Worm (Caenorhabditis elegans): ENCODE measurements around the gene spt-5.

spt-5 gene

ce11 chrIV:12032383-12032782, 18.9 kb upstream of the spt-5 start:
- TF ChIP-seq him-1 (tag; optimal IDR thresholded peaks at IDR 0.05) (peak; percentile 8), W03F9.2 (tag; optimal IDR thresholded peaks at IDR 0.05) (peak; percentile 2), dao-5 (tag; optimal IDR thresholded peaks at IDR 0.05) (peak; percentile 66)

DNA sequence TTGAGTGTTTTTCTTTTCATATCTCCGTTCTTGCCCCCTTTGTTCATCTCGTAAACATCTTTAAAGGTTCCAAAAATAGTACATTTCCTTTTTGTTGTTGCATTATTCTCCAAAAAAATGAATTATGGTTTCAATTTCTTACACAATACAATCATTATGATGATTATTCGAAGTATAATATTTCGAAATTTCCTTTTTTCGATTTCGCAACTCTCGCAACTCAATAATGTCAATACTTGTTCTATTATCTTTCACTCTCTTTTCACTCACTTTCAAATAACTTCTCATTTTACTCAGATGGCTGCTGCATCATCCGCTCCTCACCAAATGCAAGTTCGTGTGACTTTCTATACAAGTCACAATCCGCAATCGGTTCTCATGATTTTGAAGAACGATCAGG, 17.3 kb upstream of the spt-5 start, which contains the start of gene sqst-1:
Gene sqst-1, plus strand, starts transcription at position 298 of the 400 bp plus-strand sequence.
- no peak for TF ChIP-seq dao-5 (tag; optimal IDR thresholded peaks at IDR 0.05)
- no peak for TF ChIP-seq him-1 (tag; optimal IDR thresholded peaks at IDR 0.05)
- TF ChIP-seq W03F9.2 (tag; optimal IDR thresholded peaks at IDR 0.05), result peak; percentile 12

- TF ChIP-seq W03F9.2 (tag; optimal IDR thresholded peaks at IDR 0.05) (no peak), him-1 (tag; optimal IDR thresholded peaks at IDR 0.05) (no peak), dao-5 (tag; optimal IDR thresholded peaks at IDR 0.05) (no peak)
These were observed 16.5 kb upstream of the spt-5 start for ce11 chrIV:12034776-12035175.

- TF ChIP-seq him-1 (tag; optimal IDR thresholded peaks at IDR 0.05) (no peak), W03F9.2 (tag; optimal IDR thresholded peaks at IDR 0.05) (no peak), dao-5 (tag; optimal IDR thresholded peaks at IDR 0.05) (no peak)
These were observed 15.9 kb upstream of the spt-5 start for ce11 chrIV:12035422-12035821.

ce11 chrIV:12036924-12037323, 14.4 kb upstream of the spt-5 start:
- no peak for TF ChIP-seq him-1 (tag; optimal IDR thresholded peaks at IDR 0.05)
- TF ChIP-seq dao-5 (tag; optimal IDR thresholded peaks at IDR 0.05), result no peak
- TF ChIP-seq W03F9.2 (tag; optimal IDR thresholded peaks at IDR 0.05), result peak; percentile 39

ce11 chrIV:12040431-12040830, 10.9 kb upstream of the spt-5 start:
- no peak for TF ChIP-seq him-1 (tag; optimal IDR thresholded peaks at IDR 0.05)
- no peak for TF ChIP-seq W03F9.2 (tag; optimal IDR thresholded peaks at IDR 0.05)
- no peak for TF ChIP-seq dao-5 (tag; optimal IDR thresholded peaks at IDR 0.05)

DNA sequence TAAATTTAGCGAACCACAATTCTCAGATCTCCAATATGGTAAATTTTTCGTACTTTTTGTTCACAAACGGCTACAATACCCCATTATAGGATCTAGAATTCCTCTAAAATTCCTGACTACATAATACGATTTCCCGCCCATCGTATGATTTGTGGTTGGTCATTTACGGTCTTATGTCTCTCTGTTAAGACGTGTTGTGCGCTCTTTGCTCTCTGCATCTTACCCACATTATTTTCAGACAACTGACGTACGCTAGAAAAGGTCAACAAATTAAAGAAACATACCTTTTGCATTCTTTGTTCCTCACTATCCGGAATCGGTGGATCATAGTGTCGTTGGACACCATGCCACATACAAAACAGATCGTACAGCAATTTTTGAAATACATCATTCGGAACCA, 8.2 kb upstream of the spt-5 start:
- no peak for TF ChIP-seq dao-5 (tag; optimal IDR thresholded peaks at IDR 0.05)
- TF ChIP-seq W03F9.2 (tag; optimal IDR thresholded peaks at IDR 0.05), result no peak
- no peak for TF ChIP-seq him-1 (tag; optimal IDR thresholded peaks at IDR 0.05)

ce11 chrIV:12044844-12045738, 6.2 kb upstream of the spt-5 start:
- TF ChIP-seq dao-5 (tag; optimal IDR thresholded peaks at IDR 0.05) (no peak), W03F9.2 (tag; optimal IDR thresholded peaks at IDR 0.05) (no peak), him-1 (tag; optimal IDR thresholded peaks at IDR 0.05) (no peak)

- TF ChIP-seq dao-5 (tag; optimal IDR thresholded peaks at IDR 0.05), result no peak
- no peak for TF ChIP-seq him-1 (tag; optimal IDR thresholded peaks at IDR 0.05)
- TF ChIP-seq W03F9.2 (tag; optimal IDR thresholded peaks at IDR 0.05), result no peak
These were observed 4.6 kb upstream of the spt-5 start, which contains the start of gene T12G3.2 for ce11 chrIV:12046524-12047203. T12G3.2 (minus strand) TSS chrIV:12046967.

DNA sequence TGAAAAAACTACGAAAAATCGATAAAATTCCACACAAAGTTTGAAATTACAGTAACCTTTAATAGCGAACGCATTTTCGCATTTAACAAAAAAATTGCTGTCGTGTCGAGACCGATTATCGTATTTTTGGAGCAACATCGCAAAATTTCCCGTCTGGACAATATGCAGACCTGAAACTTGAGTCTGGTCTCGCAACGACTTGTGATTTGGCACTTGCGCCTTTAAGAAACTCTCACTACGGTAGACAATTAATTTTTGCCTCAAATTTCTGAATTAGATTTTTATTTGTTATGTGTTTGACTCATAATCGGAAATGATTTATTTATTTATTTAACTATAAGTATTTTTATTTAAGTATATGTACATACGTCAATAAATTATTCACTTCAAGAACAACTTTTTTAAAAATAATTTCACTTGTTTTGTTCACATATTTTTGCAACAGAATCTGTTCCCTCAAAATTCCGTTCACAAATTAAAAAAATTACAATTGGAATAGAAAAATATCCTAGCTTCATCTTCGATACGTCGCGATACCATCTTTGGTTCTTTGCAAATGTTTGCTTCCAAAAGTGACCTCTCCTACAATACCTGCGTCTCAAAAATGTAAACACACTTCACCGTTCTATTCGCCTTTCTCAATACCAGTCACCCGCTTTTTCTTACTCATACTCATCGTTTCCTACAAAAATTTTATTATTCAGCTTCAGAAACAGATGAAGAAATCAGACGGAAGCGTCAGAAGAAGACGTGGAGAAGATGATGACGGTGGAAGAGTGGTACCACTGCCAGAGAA, 3.5 kb upstream of the spt-5 start, which contains the start of gene T12G3.4:
Gene T12G3.4, plus strand, starts transcription at position 705 of the 796 bp plus-strand sequence.
- no peak for TF ChIP-seq W03F9.2 (tag; optimal IDR thresholded peaks at IDR 0.05)
- TF ChIP-seq him-1 (tag; optimal IDR thresholded peaks at IDR 0.05), result no peak
- TF ChIP-seq dao-5 (tag; optimal IDR thresholded peaks at IDR 0.05), result no peak

DNA sequence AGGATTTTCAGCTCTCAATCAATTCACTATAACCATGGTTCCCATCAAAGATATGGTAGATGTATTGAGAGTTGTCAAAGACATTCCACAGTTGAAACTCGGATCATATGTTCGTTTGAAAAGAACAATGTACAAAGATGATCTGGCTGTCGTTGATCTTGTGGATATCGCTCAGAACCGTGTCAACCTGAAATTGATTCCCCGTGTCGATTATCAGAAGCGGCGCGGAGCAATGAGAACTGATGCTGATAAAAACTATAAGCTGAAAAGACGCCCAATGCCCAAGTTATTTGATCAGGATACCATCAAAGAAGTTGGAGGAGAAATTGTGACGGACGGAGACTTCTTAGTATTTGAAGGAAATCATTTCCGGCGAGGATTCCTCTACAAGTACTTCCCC, 1.2 kb downstream of the spt-5 start:
- TF ChIP-seq W03F9.2 (tag; optimal IDR thresholded peaks at IDR 0.05) (no peak), him-1 (tag; optimal IDR thresholded peaks at IDR 0.05) (no peak), dao-5 (tag; optimal IDR thresholded peaks at IDR 0.05) (no peak)

DNA sequence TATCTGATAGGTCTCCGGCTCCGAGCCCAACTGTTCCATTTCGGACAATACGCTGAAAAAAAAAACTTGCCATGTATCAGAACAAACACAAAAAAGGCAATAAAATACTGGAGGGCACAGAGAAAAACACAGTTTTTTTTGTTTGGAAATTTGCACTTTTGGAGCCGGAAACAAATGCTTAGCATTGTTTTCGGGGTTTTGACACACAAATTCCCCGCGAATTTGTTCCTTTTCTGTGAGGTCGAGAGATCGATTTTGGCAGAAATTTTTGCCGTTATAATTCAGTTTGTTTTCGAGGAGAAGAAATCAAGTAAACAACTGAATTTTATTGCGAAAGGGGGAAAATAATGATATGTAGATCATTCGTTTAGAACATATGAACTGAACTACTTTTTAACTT, 5.3 kb downstream of the spt-5 start, which contains the start of gene K08E4.2:
Gene K08E4.2, minus strand, starts transcription at position 54 of the 400 bp plus-strand sequence.
- TF ChIP-seq W03F9.2 (tag; optimal IDR thresholded peaks at IDR 0.05) (no peak), dao-5 (tag; optimal IDR thresholded peaks at IDR 0.05) (no peak), him-1 (tag; optimal IDR thresholded peaks at IDR 0.05) (no peak)

DNA sequence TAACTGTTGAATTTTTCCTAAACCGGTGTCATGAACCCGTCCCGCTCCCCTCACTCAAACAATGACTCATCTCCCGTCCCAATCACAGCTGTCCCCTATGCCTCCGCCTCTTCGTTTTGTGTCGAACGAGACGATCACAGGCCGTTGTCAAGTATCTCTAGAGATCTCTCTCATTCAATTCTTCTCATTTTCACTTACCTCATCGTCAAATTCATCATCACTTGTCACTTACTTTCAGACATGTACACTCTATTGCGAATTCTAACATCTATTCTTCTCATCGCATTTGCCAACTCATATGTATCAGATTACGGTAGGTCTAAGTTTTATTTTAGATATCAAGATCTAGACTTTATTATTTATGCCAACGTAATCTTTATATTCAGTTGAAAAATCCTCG, 6.2 kb downstream of the spt-5 start, which contains the start of gene K08E4.3:
Gene K08E4.3, plus strand, starts transcription at position 235 of the 400 bp plus-strand sequence.
- no peak for TF ChIP-seq W03F9.2 (tag; optimal IDR thresholded peaks at IDR 0.05)
- TF ChIP-seq dao-5 (tag; optimal IDR thresholded peaks at IDR 0.05), result no peak
- no peak for TF ChIP-seq him-1 (tag; optimal IDR thresholded peaks at IDR 0.05)
